Fruit fly (Drosophila melanogaster) whole organism, adult: ENCODE measurements around the gene Vajk3.

ENCODE experiments used
- CG12768 ChIP-seq: fragments of 200-800 bp; sonication (Bioruptor generic); optimal IDR thresholded peaks from 2 replicates; lab custom pipeline; 2017; ENCODE audit warnings: missing biosample characterization, missing genetic modification characterization, mild to moderate bottlenecking, moderate library complexity, missing genetic modification reagents
- CG1620 ChIP-seq: fragments of 200-800 bp; sonication (Bioruptor generic); optimal IDR thresholded peaks from 2 replicates; lab custom pipeline; 2016; ENCODE audit warnings: missing biosample characterization, missing genetic modification characterization
- CG33017 ChIP-seq: fragments of 200-800 bp; sonication (Bioruptor generic); optimal IDR thresholded peaks from 2 replicates; lab custom pipeline; 2018; ENCODE audit warnings: missing biosample characterization, mild to moderate bottlenecking, missing genetic modification characterization, moderate library complexity
- CG7101 ChIP-seq: fragments of 200-800 bp; sonication (Bioruptor generic); optimal IDR thresholded peaks from 2 replicates; lab custom pipeline; 2018; ENCODE audit warnings: missing biosample characterization, mild to moderate bottlenecking, missing genetic modification characterization, moderate library complexity
- Crg-1 ChIP-seq: fragments of 200-800 bp; sonication (Bioruptor generic); optimal IDR thresholded peaks from 2 replicates; lab custom pipeline; 2016; ENCODE audit warnings: missing biosample characterization, missing genetic modification characterization
- Hr96 ChIP-seq: fragments of 200-800 bp; sonication (Bioruptor generic); optimal IDR thresholded peaks from 2 replicates; lab custom pipeline; 2016; ENCODE audit warnings: missing biosample characterization, missing genetic modification characterization
- Mnt ChIP-seq: fragments of 200-800 bp; sonication (Bioruptor generic); optimal IDR thresholded peaks from 2 replicates; lab custom pipeline; 2016; ENCODE audit warnings: missing biosample characterization, mild to moderate bottlenecking, missing genetic modification characterization
- bab1 ChIP-seq: fragments of 200-800 bp; sonication (Bioruptor generic); optimal IDR thresholded peaks from 3 replicates; lab custom pipeline; 2019; ENCODE audit warnings: missing biosample characterization, mild to moderate bottlenecking, missing genetic modification characterization, moderate library complexity
- cnc ChIP-seq, 2 experiments: fragments of >200 bp; optimal IDR thresholded peaks; 2 replicates each; lab custom pipeline; 2017
- kay ChIP-seq: fragments of 200-800 bp; sonication (Bioruptor generic); peaks from one replicate; lab custom pipeline; 2016; ENCODE audit warnings: missing biosample characterization, missing genetic modification characterization, borderline replicate concordance
- pad ChIP-seq: fragments of 200-800 bp; sonication (Bioruptor generic); optimal IDR thresholded peaks from 3 replicates; lab custom pipeline; 2017; ENCODE audit warnings: missing biosample characterization, missing genetic modification characterization, mild to moderate bottlenecking, moderate library complexity, missing genetic modification reagents
- tj ChIP-seq: fragments of 200-800 bp; sonication (Bioruptor generic); optimal IDR thresholded peaks from 3 replicates; lab custom pipeline; 2017; ENCODE audit warnings: missing biosample characterization, mild to moderate bottlenecking, missing genetic modification characterization, moderate library complexity
- toe ChIP-seq: fragments of 200-800 bp; sonication (Bioruptor generic); optimal IDR thresholded peaks from 2 replicates; lab custom pipeline; 2016; ENCODE audit warnings: missing biosample characterization, missing genetic modification characterization

dm6 chr2L:13977073-13977472 lies 29.8 kb upstream of the Vajk3 start, which contains the start of gene Cyp28a5:
- TF ChIP-seq tj (GFP tag; lab: Kevin White, UChicago) (no peak), kay (GFP tag; lab: Kevin White, UChicago) (peak; percentile 59), Hr96 (GFP tag; lab: Kevin White, UChicago) (peak; percentile 9), Crg-1 (GFP tag; lab: Kevin White, UChicago) (no peak), CG12768 (GFP tag; lab: Kevin White, UChicago) (no peak), CG33017 (tag; lab: Kevin White, UChicago) (no peak), Mnt (peak; percentile 18), CG7101 (tag; lab: Kevin White, UChicago) (no peak), bab1 (GFP tag; lab: Kevin White, UChicago) (no peak), pad (GFP tag; lab: Kevin White, UChicago) (no peak), toe (GFP tag; lab: Kevin White, UChicago) (no peak), cnc (optimal IDR thresholded peaks at IDR 0.05; lab: Kevin White, UChicago) (no peak), CG1620 (GFP tag; lab: Kevin White, UChicago) (no peak)
